Fruit fly (Drosophila melanogaster) whole organism, embryonic: Measurements from ENCODE around the gene smo.
A peak's percentile ranks its signal among the peaks of the same experiment; 100 is the strongest.

Experiments used
- Bgb ChIP-seq: fragments of 200-800 bp; sonication (Bioruptor generic); IDR thresholded peaks from 2 replicates; pipeline ENCODE4 v1.3.6; 2022; ENCODE audit warnings: missing biosample characterization, missing genetic modification characterization; ENCODE audit not compliant: partially characterized antibody
- Bteb2 ChIP-seq: fragments of 200-800 bp; sonication (Bioruptor generic); optimal IDR thresholded peaks from 2 replicates; lab custom pipeline; 2016; ENCODE audit warnings: missing biosample characterization, missing genetic modification characterization
- CG10654 ChIP-seq: fragments of 200-800 bp; sonication (Bioruptor generic); optimal IDR thresholded peaks from 2 replicates; lab custom pipeline; 2016; ENCODE audit warnings: missing biosample characterization, missing genetic modification characterization
- CG11093 ChIP-seq: fragments of 200-800 bp; sonication (Bioruptor generic); IDR thresholded peaks from 3 replicates; pipeline ENCODE4 v1.3.6; 2022; ENCODE audit warnings: missing biosample characterization, missing genetic modification characterization
- CG11695 ChIP-seq: fragments of 200-800 bp; sonication (Bioruptor generic); IDR thresholded peaks from 3 replicates; pipeline ENCODE4 v1.3.6; 2022; ENCODE audit warnings: missing biosample characterization, missing genetic modification characterization
- CG12071 ChIP-seq: fragments of 200-800 bp; sonication (Bioruptor generic); optimal IDR thresholded peaks from 3 replicates; lab custom pipeline; 2018; ENCODE audit warnings: missing biosample characterization, mild to moderate bottlenecking, missing genetic modification characterization
- CG12942 ChIP-seq: fragments of 200-800 bp; sonication (Bioruptor generic); optimal IDR thresholded peaks from 3 replicates; lab custom pipeline; 2016; ENCODE audit warnings: missing biosample characterization, missing genetic modification characterization
- CG14014 ChIP-seq: fragments of 200-800 bp; sonication (Bioruptor generic); IDR thresholded peaks from 2 replicates; pipeline ENCODE4 v1.3.6; 2022; ENCODE audit warnings: missing biosample characterization, missing genetic modification characterization
- CG14710 ChIP-seq: fragments of 200-800 bp; sonication (Bioruptor generic); optimal IDR thresholded peaks from 3 replicates; lab custom pipeline; 2019; ENCODE audit warnings: missing biosample characterization, mild to moderate bottlenecking, missing genetic modification characterization, moderate library complexity
- CG1602 ChIP-seq: fragments of 200-800 bp; sonication (Bioruptor generic); optimal IDR thresholded peaks from 3 replicates; lab custom pipeline; 2016; ENCODE audit warnings: missing biosample characterization, missing genetic modification characterization
- CG16863 ChIP-seq: fragments of 200-800 bp; sonication (Bioruptor generic); optimal IDR thresholded peaks from 3 replicates; lab custom pipeline; 2016; ENCODE audit warnings: missing biosample characterization, missing genetic modification characterization
- CG17612 ChIP-seq: fragments of 200-800 bp; sonication (Bioruptor generic); IDR thresholded peaks from 2 replicates; pipeline ENCODE4 v1.3.6; 2022; ENCODE audit warnings: missing biosample characterization, missing genetic modification characterization
- CG17829 ChIP-seq: fragments of 200-800 bp; optimal IDR thresholded peaks from 2 replicates; lab custom pipeline; 2019; ENCODE audit warnings: missing biosample characterization, mild to moderate bottlenecking, missing genetic modification characterization, moderate library complexity
- CG32532 ChIP-seq: fragments of 200-800 bp; sonication (Bioruptor generic); IDR thresholded peaks from 2 replicates; pipeline ENCODE4 v1.3.6; 2022; ENCODE audit warnings: missing biosample characterization, missing genetic modification characterization
- CG34376 ChIP-seq: fragments of 200-800 bp; sonication (Bioruptor generic); optimal IDR thresholded peaks from 2 replicates; lab custom pipeline; 2018; ENCODE audit warnings: missing biosample characterization, mild to moderate bottlenecking, missing genetic modification characterization
- CG34422 ChIP-seq: fragments of 200-800 bp; sonication (Bioruptor generic); IDR thresholded peaks from 3 replicates; pipeline ENCODE4 v1.3.6; 2022; ENCODE audit warnings: missing biosample characterization, missing genetic modification characterization
- CG4424 ChIP-seq: fragments of 200-800 bp; sonication (Bioruptor generic); optimal IDR thresholded peaks from 3 replicates; lab custom pipeline; 2016; ENCODE audit warnings: missing biosample characterization, missing genetic modification characterization
- CG4617 ChIP-seq: fragments of 200-800 bp; sonication (Bioruptor generic); optimal IDR thresholded peaks from 3 replicates; lab custom pipeline; 2016; ENCODE audit warnings: missing biosample characterization, missing genetic modification characterization, borderline replicate concordance
- CG4820 ChIP-seq: fragments of 200-800 bp; sonication (Bioruptor generic); optimal IDR thresholded peaks from 3 replicates; lab custom pipeline; 2016; ENCODE audit warnings: missing biosample characterization, missing genetic modification characterization
- CG9609 ChIP-seq: fragments of 200-800 bp; sonication (Bioruptor generic); optimal IDR thresholded peaks from 3 replicates; lab custom pipeline; 2016; ENCODE audit warnings: missing biosample characterization, missing genetic modification characterization
- CG9727 ChIP-seq: fragments of 200-800 bp; sonication (Bioruptor generic); optimal IDR thresholded peaks from 3 replicates; lab custom pipeline; 2017; ENCODE audit warnings: missing biosample characterization, mild to moderate bottlenecking, missing genetic modification characterization
- Dll ChIP-seq: fragments of 200-800 bp; sonication (Bioruptor generic); IDR thresholded peaks from 4 replicates; pipeline ENCODE4 v1.3.6; 2022; ENCODE audit warnings: missing biosample characterization, missing genetic modification characterization; ENCODE audit not compliant: partially characterized antibody
- Dp ChIP-seq: fragments of 200-800 bp; sonication (Bioruptor generic); optimal IDR thresholded peaks from 2 replicates; lab custom pipeline; 2018; ENCODE audit warnings: missing biosample characterization, mild to moderate bottlenecking, missing genetic modification characterization, moderate library complexity
- Elba2 ChIP-seq: fragments of 200-800 bp; sonication (Bioruptor generic); optimal IDR thresholded peaks from 3 replicates; lab custom pipeline; 2016; ENCODE audit warnings: missing biosample characterization, missing genetic modification characterization
- Fer1 ChIP-seq: fragments of 200-800 bp; sonication (Bioruptor generic); optimal IDR thresholded peaks from 2 replicates; lab custom pipeline; 2017; ENCODE audit warnings: missing biosample characterization, mild to moderate bottlenecking, missing genetic modification characterization
- Fer2 ChIP-seq: fragments of 200-800 bp; sonication (Bioruptor generic); optimal IDR thresholded peaks from 2 replicates; lab custom pipeline; 2018; ENCODE audit warnings: missing biosample characterization, mild to moderate bottlenecking, missing genetic modification characterization, moderate library complexity
- Hmr ChIP-seq: fragments of 200-800 bp; sonication (Bioruptor generic); optimal IDR thresholded peaks from 3 replicates; lab custom pipeline; 2017; ENCODE audit warnings: mild to moderate bottlenecking, missing biosample characterization, missing genetic modification reagents, missing genetic modification characterization
- Lpt ChIP-seq: fragments of >200 bp; optimal IDR thresholded peaks from 2 replicates; lab custom pipeline; 2018; ENCODE audit warnings: missing biosample characterization, missing genetic modification characterization
- Med ChIP-seq: fragments of 200-800 bp; sonication (Bioruptor generic); peaks from one replicate; lab custom pipeline; 2016; ENCODE audit warnings: missing biosample characterization, missing genetic modification characterization, mild to moderate bottlenecking, inconsistent platforms, moderate library complexity
- Myb ChIP-seq: fragments of 200-800 bp; sonication (Bioruptor generic); optimal IDR thresholded peaks from 2 replicates; lab custom pipeline; 2016; ENCODE audit warnings: missing biosample characterization, missing genetic modification characterization
- Nf-YA ChIP-seq: fragments of 200-800 bp; sonication (Bioruptor generic); IDR thresholded peaks from 2 replicates; pipeline ENCODE4 v1.3.6; 2022; ENCODE audit warnings: missing biosample characterization, missing genetic modification characterization
- Nf-YB ChIP-seq: fragments of 200-800 bp; sonication (Bioruptor generic); optimal IDR thresholded peaks from 3 replicates; lab custom pipeline; 2019; ENCODE audit warnings: missing biosample characterization, mild to moderate bottlenecking, missing genetic modification characterization, moderate library complexity
- Optix ChIP-seq: fragments of 200-800 bp; sonication (Bioruptor generic); IDR thresholded peaks from 3 replicates; pipeline ENCODE4 v1.3.6; 2022; ENCODE audit warnings: missing biosample characterization, missing genetic modification characterization
- Sry-β ChIP-seq: fragments of 200-800 bp; sonication (Bioruptor generic); optimal IDR thresholded peaks from 2 replicates; lab custom pipeline; 2018; ENCODE audit warnings: missing biosample characterization, mild to moderate bottlenecking, missing genetic modification characterization, moderate library complexity
- bcd ChIP-seq: fragments of 200-800 bp; sonication (Bioruptor generic); optimal IDR thresholded peaks from 2 replicates; lab custom pipeline; 2017; ENCODE audit warnings: missing biosample characterization, mild to moderate bottlenecking, missing genetic modification characterization
- caup ChIP-seq: fragments of 200-800 bp; sonication (Bioruptor generic); optimal IDR thresholded peaks from 3 replicates; lab custom pipeline; 2017; ENCODE audit warnings: missing biosample characterization, mild to moderate bottlenecking, missing genetic modification characterization, moderate library complexity; ENCODE audit not compliant: severe bottlenecking
- fd96Cb ChIP-seq: fragments of 200-800 bp; sonication (Bioruptor generic); optimal IDR thresholded peaks from 2 replicates; lab custom pipeline; 2018; ENCODE audit warnings: missing biosample characterization, mild to moderate bottlenecking, missing genetic modification characterization, moderate library complexity
- ftz-f1 ChIP-seq: fragments of 200-800 bp; sonication (Bioruptor generic); optimal IDR thresholded peaks from 2 replicates; lab custom pipeline; 2016; ENCODE audit warnings: missing biosample characterization, missing genetic modification characterization
- grau ChIP-seq: fragments of 200-800 bp; optimal IDR thresholded peaks from 3 replicates; lab custom pipeline; 2019; ENCODE audit warnings: missing biosample characterization, mild to moderate bottlenecking, missing genetic modification characterization, moderate library complexity
- gro ChIP-seq: fragments of 200-800 bp; sonication (Bioruptor generic); optimal IDR thresholded peaks from 2 replicates; lab custom pipeline; 2016; ENCODE audit warnings: missing biosample characterization, missing genetic modification characterization
- lola ChIP-seq, 3 experiments: fragments of >200 bp in 2 of 3; fragments of 200-800 bp in 1 of 3; sonication (Bioruptor generic) in 1 of 3; optimal IDR thresholded peaks; 2 replicates each; lab custom pipeline; 2017 to 2019; ENCODE audit warnings: missing biosample characterization in 3 of 3, missing genetic modification characterization in 3 of 3, mild to moderate bottlenecking in 1 of 3, moderate library complexity in 1 of 3
- nau ChIP-seq: fragments of 200-800 bp; sonication (Bioruptor generic); optimal IDR thresholded peaks from 3 replicates; lab custom pipeline; 2017; ENCODE audit warnings: missing biosample characterization, mild to moderate bottlenecking, missing genetic modification characterization, missing genetic modification reagents
- phol ChIP-seq: fragments of 200-800 bp; sonication (Bioruptor generic); optimal IDR thresholded peaks from 3 replicates; lab custom pipeline; 2018; ENCODE audit warnings: missing biosample characterization, mild to moderate bottlenecking, missing genetic modification characterization, moderate library complexity
- repo ChIP-seq: fragments of 200-800 bp; sonication (Bioruptor generic); optimal IDR thresholded peaks from 2 replicates; lab custom pipeline; 2016; ENCODE audit warnings: missing biosample characterization, missing genetic modification characterization
- run ChIP-seq: fragments of 200-800 bp; sonication (Bioruptor generic); optimal IDR thresholded peaks from 3 replicates; lab custom pipeline; 2018; ENCODE audit warnings: missing biosample characterization, mild to moderate bottlenecking, missing genetic modification characterization
- scrt ChIP-seq: fragments of 200-800 bp; sonication (Bioruptor generic); optimal IDR thresholded peaks from 2 replicates; lab custom pipeline; 2018; ENCODE audit warnings: missing biosample characterization, mild to moderate bottlenecking, missing genetic modification characterization, moderate library complexity
- slbo ChIP-seq: fragments of 200-800 bp; sonication (Bioruptor generic); IDR thresholded peaks from 2 replicates; pipeline ENCODE4 v1.3.6; 2022; ENCODE audit warnings: missing biosample characterization, missing genetic modification characterization
- stwl ChIP-seq: fragments of 200-800 bp; sonication (Bioruptor generic); optimal IDR thresholded peaks from 3 replicates; lab custom pipeline; 2018; ENCODE audit warnings: missing biosample characterization, mild to moderate bottlenecking, missing genetic modification characterization, moderate library complexity
- vfl ChIP-seq: fragments of 200-800 bp; sonication (Bioruptor generic); optimal IDR thresholded peaks from 2 replicates; lab custom pipeline; 2016; ENCODE audit warnings: missing biosample characterization, missing genetic modification characterization
- zfh1 ChIP-seq: fragments of 200-800 bp; sonication (Bioruptor generic); IDR thresholded peaks from 3 replicates; pipeline ENCODE4 v1.3.6; 2022; ENCODE audit warnings: missing biosample characterization, missing genetic modification characterization

Gene smo

dm6 chr2L:305646-306045 lies 28.3 kb downstream of the smo start, which contains the start of gene Plc21C (continued):
- peak; percentile 16 for TF ChIP-seq ftz-f1
- TF ChIP-seq caup (GFP tag; lab: Kevin White, UChicago), result peak; percentile 15
- peak; percentile 42 for TF ChIP-seq vfl (GFP tag; lab: Kevin White, UChicago)
- no peak for TF ChIP-seq Lpt (GFP tag; lab: Kevin White, UChicago)
- TF ChIP-seq CG1602, result peak; percentile 38
- TF ChIP-seq Bgb (GFP tag; lab: Robert Waterston, UW), result peak; percentile 43; the same call in 1 of the 2 replicates
- TF ChIP-seq grau (tag; lab: Kevin White, UChicago), result peak; percentile 58
- peak; percentile 49 for TF ChIP-seq Sry-β (GFP tag; lab: Kevin White, UChicago)
- TF ChIP-seq CG10654 (GFP tag; lab: Kevin White, UChicago), result peak; percentile 18
- TF ChIP-seq CG32532 (GFP tag; lab: Robert Waterston, UW), result peak; percentile 56; the same call in 1 of the 2 replicates
- peak; percentile 72 for TF ChIP-seq Hmr (GFP tag; lab: Kevin White, UChicago)
- TF ChIP-seq Bteb2, result peak; percentile 32
- peak; percentile 28 for TF ChIP-seq CG9609 (GFP tag; lab: Kevin White, UChicago)
- TF ChIP-seq Fer2 (tag; lab: Kevin White, UChicago), result no peak
- peak; percentile 99 for TF ChIP-seq Dp (GFP tag; lab: Kevin White, UChicago)
- peak; percentile 7 for TF ChIP-seq CG4820 (GFP tag; lab: Kevin White, UChicago)
- no peak for TF ChIP-seq Optix (GFP tag; lab: Robert Waterston, UW)
- TF ChIP-seq CG11093 (GFP tag; lab: Robert Waterston, UW), result no peak
- peak; percentile 40 for TF ChIP-seq run (tag; lab: Kevin White, UChicago)
- no peak for TF ChIP-seq CG17612 (GFP tag; lab: Robert Waterston, UW)
- TF ChIP-seq bcd (GFP tag; lab: Kevin White, UChicago), result peak; percentile 39
- TF ChIP-seq fd96Cb (tag; lab: Kevin White, UChicago), result no peak
- no peak for TF ChIP-seq Elba2 (GFP tag; lab: Kevin White, UChicago)
- TF ChIP-seq Fer1 (GFP tag; lab: Kevin White, UChicago), result peak; percentile 51
- TF ChIP-seq CG34376, result peak; percentile 35
- no peak for TF ChIP-seq zfh1 (GFP tag; lab: Robert Waterston, UW)
- TF ChIP-seq lola (GFP tag; optimal IDR thresholded peaks at IDR 0.05; lab: Kevin White, UChicago), result peak in 1 of 3 experiments; percentile 22
- peak; percentile 12 for TF ChIP-seq scrt (GFP tag; lab: Kevin White, UChicago)
- TF ChIP-seq CG12942, result peak; percentile 13
- peak; percentile 76 for TF ChIP-seq stwl (tag; lab: Kevin White, UChicago)
- peak; percentile 42 for TF ChIP-seq gro
- no peak for TF ChIP-seq Nf-YA (GFP tag; lab: Robert Waterston, UW)
- TF ChIP-seq phol (tag; lab: Kevin White, UChicago), result peak; percentile 68
- peak; percentile 6 for TF ChIP-seq Nf-YB (GFP tag; lab: Kevin White, UChicago)
- 0 out of 3 replicates have a peak, but pooled peaks have one; percentile 46 for TF ChIP-seq CG34422 (GFP tag; lab: Robert Waterston, UW)
- peak; percentile 26 for TF ChIP-seq CG4424 (GFP tag; lab: Kevin White, UChicago)
- peak; percentile 93 for TF ChIP-seq Med (GFP tag; lab: Kevin White, UChicago)
- 0 out of 3 replicates have a peak, but pooled peaks have one; percentile 20 for TF ChIP-seq CG11695
- peak; percentile 82 for TF ChIP-seq CG14710 (tag; lab: Kevin White, UChicago)
- TF ChIP-seq Myb (GFP tag; lab: Kevin White, UChicago), result peak; percentile 71
- peak; percentile 69 for TF ChIP-seq CG17829 (tag; lab: Kevin White, UChicago)
- TF ChIP-seq CG16863, result peak; percentile 18
- no peak for TF ChIP-seq repo
- TF ChIP-seq CG9727 (GFP tag; lab: Kevin White, UChicago), result peak; percentile 61
- TF ChIP-seq Dll (GFP tag; lab: Robert Waterston, UW), result peak; percentile 60; the same call in 3 of the 4 replicates
- TF ChIP-seq CG14014 (GFP tag; lab: Robert Waterston, UW), result 0 out of 2 replicates have a peak, but pooled peaks have one; percentile 10
- peak; percentile 62 for TF ChIP-seq slbo (GFP tag; lab: Robert Waterston, UW)
- peak; percentile 29 for TF ChIP-seq CG4617
- peak; percentile 5 for TF ChIP-seq nau (GFP tag; lab: Kevin White, UChicago)
- TF ChIP-seq CG12071 (GFP tag; lab: Kevin White, UChicago), result no peak
